Fruit fly (Drosophila melanogaster): ENCODE measurements around the gene laf.

The laf gene

dm6 chr3R:4912130-4912549 lies 33.8 kb upstream of the laf start (continued):
- TF ChIP-seq CG8359 (GFP tag; optimal IDR thresholded peaks at IDR 0.05; ENCODE audit: borderline replicate concordance): no peak
- TF ChIP-seq CG11504 (tag; optimal IDR thresholded peaks at IDR 0.05): peak; percentile 69
- TF ChIP-seq Drgx (GFP tag; IDR thresholded peaks at IDR 0.05): 0 out of 2 replicates have a peak, but pooled peaks have one; percentile 24
- peak; percentile 9 for TF ChIP-seq CG30431 (GFP tag; optimal IDR thresholded peaks at IDR 0.05)
- TF ChIP-seq onecut (GFP tag; IDR thresholded peaks at IDR 0.05): peak; percentile 53
- TF ChIP-seq CG12236 (GFP tag; optimal IDR thresholded peaks at IDR 0.05): peak; percentile 31
- peak; percentile 3 for TF ChIP-seq Sox100B (GFP tag; optimal IDR thresholded peaks at IDR 0.05)
- no peak for TF ChIP-seq CG1832 (GFP tag; optimal IDR thresholded peaks at IDR 0.05)
- peak; percentile 72 for TF ChIP-seq CG14014 (GFP tag; IDR thresholded peaks at IDR 0.05)
- TF ChIP-seq CG30403 (GFP tag; optimal IDR thresholded peaks at IDR 0.05): peak; percentile 58
- TF ChIP-seq sens-2 (GFP tag; IDR thresholded peaks at IDR 0.05): no peak
- peak; percentile 35; the same call in 1 of the 2 replicates for TF ChIP-seq CG11085 (GFP tag; IDR thresholded peaks at IDR 0.05)
- peak; percentile 69; the same call in 1 of the 3 replicates for TF ChIP-seq so (GFP tag; IDR thresholded peaks at IDR 0.05)
- peak; percentile 34 for TF ChIP-seq ems (GFP tag; optimal IDR thresholded peaks at IDR 0.05)
- TF ChIP-seq CG7745 (tag; optimal IDR thresholded peaks at IDR 0.05): no peak
- no peak for TF ChIP-seq mld (GFP tag; IDR thresholded peaks at IDR 0.05; ENCODE audit: partially characterized antibody)
- TF ChIP-seq Sox102F (GFP tag; optimal IDR thresholded peaks at IDR 0.05): peak; percentile 57
- peak; percentile 56; the same call in 1 of the 2 replicates for TF ChIP-seq al (GFP tag; IDR thresholded peaks at IDR 0.05)
- TF ChIP-seq Hr39 (optimal IDR thresholded peaks at IDR 0.05): no peak
- TF ChIP-seq eve (GFP tag; optimal IDR thresholded peaks at IDR 0.05): no peak
- 0 out of 2 replicates have a peak, but pooled peaks have one; percentile 54 for TF ChIP-seq cas (GFP tag; IDR thresholded peaks at IDR 0.05)
- no peak for TF ChIP-seq CG33557 (GFP tag; optimal IDR thresholded peaks at IDR 0.05)
- TF ChIP-seq org-1 (GFP tag; optimal IDR thresholded peaks at IDR 0.05): peak; percentile 20
- TF ChIP-seq PHDP (tag; optimal IDR thresholded peaks at IDR 0.05): peak; percentile 67
- TF ChIP-seq ATbp (GFP tag; optimal IDR thresholded peaks at IDR 0.05): peak; percentile 62
- TF ChIP-seq C15 (GFP tag; IDR thresholded peaks at IDR 0.05): no peak
- TF ChIP-seq CrebB (tag; optimal IDR thresholded peaks at IDR 0.05): peak; percentile 66
- TF ChIP-seq kni (GFP tag; optimal IDR thresholded peaks at IDR 0.05): peak; percentile 38
- no peak for TF ChIP-seq Lpt (GFP tag; optimal IDR thresholded peaks at IDR 0.05)
- TF ChIP-seq pzg (GFP tag; optimal IDR thresholded peaks at IDR 0.05): peak; percentile 7
- peak in 1 of 2 experiments; percentile 11 for TF ChIP-seq crp (GFP tag; optimal IDR thresholded peaks at IDR 0.05)
- TF ChIP-seq CG1792 (GFP tag; optimal IDR thresholded peaks at IDR 0.05): peak; percentile 39
- TF ChIP-seq CG12155 (GFP tag; optimal IDR thresholded peaks at IDR 0.05): peak; percentile 59
- no peak for TF ChIP-seq CkIIα-i1 (GFP tag; IDR thresholded peaks at IDR 0.05)
- TF ChIP-seq CG32767 (GFP tag; IDR thresholded peaks at IDR 0.05): 0 out of 2 replicates have a peak, but pooled peaks have one; percentile 34
- TF ChIP-seq CG11456 (GFP tag; IDR thresholded peaks at IDR 0.05): peak; percentile 69; the same call in 2 of the 3 replicates
- TF ChIP-seq Optix (GFP tag; IDR thresholded peaks at IDR 0.05): peak; percentile 61; the same call in 2 of the 3 replicates
- TF ChIP-seq Antp (GFP tag; optimal IDR thresholded peaks at IDR 0.05): peak; percentile 73
- peak; percentile 88 for TF ChIP-seq CG2120 (GFP tag; optimal IDR thresholded peaks at IDR 0.05)
- TF ChIP-seq CG10654 (GFP tag; optimal IDR thresholded peaks at IDR 0.05): peak; percentile 36
- peak; percentile 29 for TF ChIP-seq zen (tag; optimal IDR thresholded peaks at IDR 0.05)
- peak; percentile 59 for TF ChIP-seq kay (GFP tag; optimal IDR thresholded peaks at IDR 0.05)
- TF ChIP-seq tna (GFP tag; IDR thresholded peaks at IDR 0.05; ENCODE audit: partially characterized antibody): no peak
- TF ChIP-seq pb (GFP tag; optimal IDR thresholded peaks at IDR 0.05): peak; percentile 12
- peak; percentile 47 for TF ChIP-seq tx (GFP tag; optimal IDR thresholded peaks at IDR 0.05)
- peak; percentile 66 for TF ChIP-seq shn (GFP tag; optimal IDR thresholded peaks at IDR 0.05)
- TF ChIP-seq E2f1 (GFP tag; IDR thresholded peaks at IDR 0.05): peak; percentile 59
- TF ChIP-seq slp2 (GFP tag; optimal IDR thresholded peaks at IDR 0.05): peak; percentile 27
- TF ChIP-seq CG43689 (GFP tag; IDR thresholded peaks at IDR 0.05): no peak
- TF ChIP-seq CG13624 (GFP tag; optimal IDR thresholded peaks at IDR 0.05): peak; percentile 50
- TF ChIP-seq Hr78 (GFP tag; optimal IDR thresholded peaks at IDR 0.05): peak in 1 of 2 experiments; percentile 80

Data from whole organism, embryonic.